Worm (Caenorhabditis elegans) whole organism, midembryonic: ENCODE results near the gene F56H9.2.
A peak's percentile ranks its signal among the peaks of the same experiment; 100 is the strongest.

Source experiments
- T22C8.4 ChIP-seq: fragments of 200-800 bp; sonication (Bioruptor generic); IDR thresholded peaks from 2 replicates; pipeline ENCODE4 v1.3.6; 2022; ENCODE audit warnings: missing genetic modification characterization, missing compliant biosample characterization
- cog-1 ChIP-seq: sonication (generic microtip); optimal IDR thresholded peaks from 2 replicates; lab custom pipeline; 2016; ENCODE audit warnings: missing genetic modification characterization, missing compliant biosample characterization
- flt-1 ChIP-seq: fragments of 200-800 bp; sonication (Bioruptor generic); IDR thresholded peaks from 2 replicates; pipeline ENCODE4 v1.3.6; 2022; ENCODE audit warnings: missing genetic modification characterization, missing compliant biosample characterization
- klf-2 ChIP-seq: fragments of 200-800 bp; sonication (Bioruptor generic); conservative IDR thresholded peaks from 2 replicates; pipeline ENCODE4 v1.3.6; 2022; ENCODE audit warnings: missing genetic modification reagents, missing genetic modification characterization, missing compliant biosample characterization
- med-1 ChIP-seq: sonication (generic microtip); optimal IDR thresholded peaks from 2 replicates; lab custom pipeline; 2017; ENCODE audit warnings: missing genetic modification characterization, mild to moderate bottlenecking, missing compliant biosample characterization, antibody characterized with exemption, missing genetic modification reagents; ENCODE audit not compliant: insufficient read depth
- ref-1 ChIP-seq: fragments of 200-800 bp; sonication (Bioruptor generic); conservative IDR thresholded peaks from 2 replicates; pipeline ENCODE4 v1.3.6; 2022; ENCODE audit warnings: missing genetic modification reagents, missing genetic modification characterization, missing compliant biosample characterization
- tab-1 ChIP-seq: fragments of 200-800 bp; sonication (Bioruptor generic); IDR thresholded peaks from 2 replicates; pipeline ENCODE4 v1.3.6; 2022; ENCODE audit warnings: missing genetic modification characterization, missing compliant biosample characterization
- ztf-23 ChIP-seq: fragments of 200-800 bp; sonication (Bioruptor generic); IDR thresholded peaks from 2 replicates; pipeline ENCODE4 v1.3.6; 2022; ENCODE audit warnings: missing genetic modification reagents, missing genetic modification characterization, missing compliant biosample characterization
- ztf-29 ChIP-seq: fragments of 200-800 bp; sonication (Bioruptor generic); IDR thresholded peaks from 2 replicates; pipeline ENCODE4 v1.3.6; 2022; ENCODE audit warnings: missing genetic modification reagents, missing genetic modification characterization, missing compliant biosample characterization

F56H9.2 gene

ce11 chrV:12607113-12607512 lies 30.4 kb upstream of the F56H9.2 start, which contains the start of gene erg-28:
TSS of gene erg-28 (plus strand) at chrV:12607413.
- TF ChIP-seq klf-2 (GFP tag; lab: Robert Waterston, UW) = no peak
- no peak for TF ChIP-seq tab-1
- TF ChIP-seq cog-1 (tag; lab: Kevin White, UChicago) = no peak
- no peak for TF ChIP-seq med-1 (GFP tag; lab: Kevin White, UChicago)
- TF ChIP-seq ztf-23 (GFP tag; lab: Robert Waterston, UW) = no peak
- no peak for TF ChIP-seq flt-1

- no peak for TF ChIP-seq klf-2 (GFP tag; lab: Robert Waterston, UW)
- no peak for TF ChIP-seq ztf-23 (GFP tag; lab: Robert Waterston, UW)
- no peak for TF ChIP-seq med-1 (GFP tag; lab: Kevin White, UChicago)
- no peak for TF ChIP-seq flt-1
- TF ChIP-seq ztf-29 = no peak
- TF ChIP-seq tab-1 = no peak
Measured at ce11 chrV:12608857-12609256, 28.6 kb upstream of the F56H9.2 start, which contains the start of gene ZC116.5. TSS of gene ZC116.5 (minus strand) at chrV:12608957.

- no peak for TF ChIP-seq ref-1
- TF ChIP-seq ztf-23 (GFP tag; lab: Robert Waterston, UW) = no peak
- no peak for TF ChIP-seq flt-1
- no peak for TF ChIP-seq cog-1 (tag; lab: Kevin White, UChicago)
- no peak for TF ChIP-seq T22C8.4 (GFP tag; lab: Robert Waterston, UW)
- no peak for TF ChIP-seq klf-2 (GFP tag; lab: Robert Waterston, UW)
- TF ChIP-seq ztf-29 = no peak
- no peak for TF ChIP-seq tab-1
- TF ChIP-seq med-1 (GFP tag; lab: Kevin White, UChicago) = no peak
Measured at ce11 chrV:12609526-12609925, 27.9 kb upstream of the F56H9.2 start, which contains the start of gene ZC116.1. TSS of gene ZC116.1 (plus strand) at chrV:12609826.

ce11 chrV:12611029-12611428 lies 26.4 kb upstream of the F56H9.2 start, which contains the start of gene cubn-1:
TSS of gene cubn-1 (plus strand) at chrV:12611329.
- no peak for TF ChIP-seq ztf-23 (GFP tag; lab: Robert Waterston, UW)
- no peak for TF ChIP-seq klf-2 (GFP tag; lab: Robert Waterston, UW)
- TF ChIP-seq T22C8.4 (GFP tag; lab: Robert Waterston, UW) = no peak
- TF ChIP-seq ztf-29 = no peak
- no peak for TF ChIP-seq ref-1
- TF ChIP-seq cog-1 (tag; lab: Kevin White, UChicago) = no peak
- TF ChIP-seq tab-1 = no peak
- TF ChIP-seq flt-1 = no peak
- no peak for TF ChIP-seq med-1 (GFP tag; lab: Kevin White, UChicago)

- TF ChIP-seq T22C8.4 (GFP tag; lab: Robert Waterston, UW) (no peak), ztf-23 (GFP tag; lab: Robert Waterston, UW) (no peak), ref-1 (no peak), tab-1 (no peak), med-1 (GFP tag; lab: Kevin White, UChicago) (no peak), cog-1 (tag; lab: Kevin White, UChicago) (no peak), ztf-29 (no peak), klf-2 (GFP tag; lab: Robert Waterston, UW) (no peak), flt-1 (no peak)
Measured at ce11 chrV:12612118-12612517, 25.3 kb upstream of the F56H9.2 start, which contains the start of gene cyc-2.2. TSS of gene cyc-2.2 (minus strand) at chrV:12612218.

ce11 chrV:12624371-12624770 lies 13.1 kb upstream of the F56H9.2 start, which contains the start of gene F56H9.9:
TSS of gene F56H9.9 (minus strand) at chrV:12624471.
- TF ChIP-seq T22C8.4 (GFP tag; lab: Robert Waterston, UW) = no peak
- no peak for TF ChIP-seq ztf-29
- TF ChIP-seq cog-1 (tag; lab: Kevin White, UChicago) = no peak
- TF ChIP-seq med-1 (GFP tag; lab: Kevin White, UChicago) = no peak
- no peak for TF ChIP-seq ztf-23 (GFP tag; lab: Robert Waterston, UW)
- no peak for TF ChIP-seq tab-1
- TF ChIP-seq ref-1 = no peak
- no peak for TF ChIP-seq flt-1
- no peak for TF ChIP-seq klf-2 (GFP tag; lab: Robert Waterston, UW)

- TF ChIP-seq ztf-23 (GFP tag; lab: Robert Waterston, UW) = no peak
- no peak for TF ChIP-seq ztf-29
- no peak for TF ChIP-seq med-1 (GFP tag; lab: Kevin White, UChicago)
- no peak for TF ChIP-seq cog-1 (tag; lab: Kevin White, UChicago)
- TF ChIP-seq tab-1 = no peak
- TF ChIP-seq T22C8.4 (GFP tag; lab: Robert Waterston, UW) = no peak
- TF ChIP-seq ref-1 = no peak
- no peak for TF ChIP-seq flt-1
- no peak for TF ChIP-seq klf-2 (GFP tag; lab: Robert Waterston, UW)
Measured at ce11 chrV:12629743-12630142, 7.7 kb upstream of the F56H9.2 start, which contains the start of gene F56H9.6. TSS of gene F56H9.6 (minus strand) at chrV:12629843.

- no peak for TF ChIP-seq klf-2 (GFP tag; lab: Robert Waterston, UW)
- no peak for TF ChIP-seq ztf-23 (GFP tag; lab: Robert Waterston, UW)
- TF ChIP-seq ztf-29 = no peak
- TF ChIP-seq tab-1 = no peak
- TF ChIP-seq cog-1 (tag; lab: Kevin White, UChicago) = no peak
- no peak for TF ChIP-seq med-1 (GFP tag; lab: Kevin White, UChicago)
- no peak for TF ChIP-seq ref-1
- no peak for TF ChIP-seq T22C8.4 (GFP tag; lab: Robert Waterston, UW)
- no peak for TF ChIP-seq flt-1
Measured at ce11 chrV:12632048-12632447, 5.4 kb upstream of the F56H9.2 start, which contains the start of gene srx-113. TSS of gene srx-113 (minus strand) at chrV:12632148.

ce11 chrV:12633046-12633445 lies 4.4 kb upstream of the F56H9.2 start:
- TF ChIP-seq T22C8.4 (GFP tag; lab: Robert Waterston, UW) (no peak), ref-1 (no peak), ztf-29 (no peak), klf-2 (GFP tag; lab: Robert Waterston, UW) (no peak), ztf-23 (GFP tag; lab: Robert Waterston, UW) (0 out of 2 replicates have a peak, but pooled peaks have one; percentile 61), flt-1 (0 out of 2 replicates have a peak, but pooled peaks have one; percentile 14), cog-1 (tag; lab: Kevin White, UChicago) (no peak)

ce11 chrV:12634050-12634449 lies 3.4 kb upstream of the F56H9.2 start:
- TF ChIP-seq flt-1 (no peak), T22C8.4 (GFP tag; lab: Robert Waterston, UW) (no peak), cog-1 (tag; lab: Kevin White, UChicago) (no peak), klf-2 (GFP tag; lab: Robert Waterston, UW) (no peak), tab-1 (no peak), med-1 (GFP tag; lab: Kevin White, UChicago) (no peak), ref-1 (no peak), ztf-23 (GFP tag; lab: Robert Waterston, UW) (no peak), ztf-29 (no peak)
